Fruit fly (Drosophila melanogaster): ENCODE results near the gene mrt.

Gene mrt

dm6 chr3R:27289638-27290037, 7.2 kb upstream of the mrt start (continued):
- peak; percentile 56 for TF ChIP-seq cwo (GFP tag; optimal IDR thresholded peaks at IDR 0.05)
- TF ChIP-seq Ets97D (GFP tag; optimal IDR thresholded peaks at IDR 0.05) = no peak
- TF ChIP-seq shn (GFP tag; optimal IDR thresholded peaks at IDR 0.05) = no peak
- no peak for TF ChIP-seq tup (GFP tag; optimal IDR thresholded peaks at IDR 0.05)
- peak; percentile 51 for TF ChIP-seq Fer1 (GFP tag; optimal IDR thresholded peaks at IDR 0.05)
- TF ChIP-seq pfk (GFP tag; optimal IDR thresholded peaks at IDR 0.05) = no peak
- TF ChIP-seq CG10979 (tag; optimal IDR thresholded peaks at IDR 0.05) = peak; percentile 62
- TF ChIP-seq dysf (GFP tag; IDR thresholded peaks at IDR 0.05) = peak; percentile 58
- peak; percentile 37 for TF ChIP-seq CG8924 (tag; optimal IDR thresholded peaks at IDR 0.05)
- TF ChIP-seq dmrt99B (tag; optimal IDR thresholded peaks at IDR 0.05) = peak; percentile 35
- no peak for TF ChIP-seq gcm (GFP tag; optimal IDR thresholded peaks at IDR 0.05)
- peak; percentile 13 for TF ChIP-seq schlank (tag; optimal IDR thresholded peaks at IDR 0.05)
- TF ChIP-seq tin (GFP tag; optimal IDR thresholded peaks at IDR 0.05) = peak; percentile 11
- TF ChIP-seq CG7786 (GFP tag; optimal IDR thresholded peaks at IDR 0.05) = peak; percentile 30
- no peak for TF ChIP-seq CG10274 (GFP tag; optimal IDR thresholded peaks at IDR 0.05)
- TF ChIP-seq CG16863 (GFP tag; optimal IDR thresholded peaks at IDR 0.05) = no peak
- peak; percentile 29 for TF ChIP-seq NfI (GFP tag; optimal IDR thresholded peaks at IDR 0.05)
- no peak for TF ChIP-seq knrl (GFP tag; IDR thresholded peaks at IDR 0.05; ENCODE audit: partially characterized antibody)
- TF ChIP-seq bab2 (GFP tag; optimal IDR thresholded peaks at IDR 0.05) = peak; percentile 40
- TF ChIP-seq Xrp1 (GFP tag; IDR thresholded peaks at IDR 0.05) = peak; percentile 53; the same call in 1 of the 2 replicates
- no peak for TF ChIP-seq CG18619 (GFP tag; optimal IDR thresholded peaks at IDR 0.05)
- no peak for TF ChIP-seq kni (GFP tag; optimal IDR thresholded peaks at IDR 0.05)
- TF ChIP-seq CG2712 (tag; optimal IDR thresholded peaks at IDR 0.05) = peak; percentile 62
- TF ChIP-seq sd (tag; optimal IDR thresholded peaks at IDR 0.05) = peak; percentile 36
- TF ChIP-seq E2f1 (GFP tag; IDR thresholded peaks at IDR 0.05) = 0 out of 2 replicates have a peak, but pooled peaks have one; percentile 19
- peak in 1 of 2 experiments; percentile 1 for TF ChIP-seq Hr51 (GFP tag; optimal IDR thresholded peaks at IDR 0.05)

- TF ChIP-seq ci (GFP tag; IDR thresholded peaks at IDR 0.05) (peak; percentile 92), sob (GFP tag; IDR thresholded peaks at IDR 0.05) (peak; percentile 87), lmd (GFP tag; IDR thresholded peaks at IDR 0.05) (peak; percentile 85), trem (tag; optimal IDR thresholded peaks at IDR 0.05) (peak; percentile 91), CG15696 (tag; optimal IDR thresholded peaks at IDR 0.05) (peak; percentile 62), pho (GFP tag; optimal IDR thresholded peaks at IDR 0.05) (peak; percentile 93), kay (GFP tag; optimal IDR thresholded peaks at IDR 0.05) (peak; percentile 77), CG10565 (GFP tag; optimal IDR thresholded peaks at IDR 0.05) (peak; percentile 36), CG17361 (GFP tag; IDR thresholded peaks at IDR 0.05) (peak; percentile 86), CG8281 (tag; optimal IDR thresholded peaks at IDR 0.05) (peak; percentile 21), zf30C (GFP tag; optimal IDR thresholded peaks at IDR 0.05) (no peak), CG4328 (GFP tag; optimal IDR thresholded peaks at IDR 0.05) (peak; percentile 1), CG10543 (GFP tag; optimal IDR thresholded peaks at IDR 0.05) (peak; percentile 79), CG11085 (GFP tag; IDR thresholded peaks at IDR 0.05) (peak; percentile 81), CG30431 (GFP tag; optimal IDR thresholded peaks at IDR 0.05) (peak; percentile 65), ham (GFP tag; IDR thresholded peaks at IDR 0.05) (no peak), Dp (GFP tag; optimal IDR thresholded peaks at IDR 0.05) (peak; percentile 37), Blimp-1 (GFP tag; optimal IDR thresholded peaks at IDR 0.05) (peak; percentile 73), her (GFP tag; optimal IDR thresholded peaks at IDR 0.05) (peak; percentile 87), hbn (GFP tag; IDR thresholded peaks at IDR 0.05; ENCODE audit: partially characterized antibody) (peak; percentile 94), Aef1 (GFP tag; IDR thresholded peaks at IDR 0.05) (peak; percentile 80), Abd-B (GFP tag; optimal IDR thresholded peaks at IDR 0.05) (peak; percentile 75), CG3281 (GFP tag; optimal IDR thresholded peaks at IDR 0.05) (peak; percentile 71)
These were observed 6.0 kb upstream of the mrt start, which contains the start of the genes bigmax and Hmu for dm6 chr3R:27288202-27289135. bigmax (minus strand) TSS chr3R:27288526. Hmu (plus strand) TSS chr3R:27288769.
